Fruit fly (Drosophila melanogaster) S2 (cell line): ENCODE data around the gene CG5388.

Experiments
- CG8478 ChIP-seq: fragments of >200 bp; optimal IDR thresholded peaks from 2 replicates; lab custom pipeline; 2018
- CTCF ChIP-seq, 2 experiments: fragments of >200 bp; optimal IDR thresholded peaks; 2 replicates each; lab custom pipeline; 2018

Gene CG5388

DNA sequence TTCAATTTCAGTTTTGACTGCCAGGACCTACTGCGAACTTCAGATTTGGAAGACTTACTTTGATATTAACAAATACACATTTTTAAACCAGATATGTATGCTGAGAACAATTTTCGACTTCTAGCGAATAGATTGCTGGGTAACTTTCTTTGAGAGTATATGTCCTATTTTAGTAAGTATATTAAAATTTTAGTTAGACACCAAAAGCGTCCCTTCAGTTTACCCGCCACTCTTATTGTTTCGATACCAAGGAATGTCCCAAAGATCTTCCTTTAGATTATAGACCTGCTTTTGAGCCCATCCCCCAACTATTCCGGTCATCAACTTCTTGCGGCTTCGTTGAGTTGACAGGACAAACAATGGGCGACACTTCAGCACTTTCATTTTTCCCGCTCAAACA, at the start of gene CG5388:
Gene CG5388 (minus strand): TSS at position 101 of the 400 bp plus-strand sequence.
- TF ChIP-seq CTCF (optimal IDR thresholded peaks at IDR 0.05; lab: Kevin White, UChicago) (no peak), CG8478 (no peak)

DNA sequence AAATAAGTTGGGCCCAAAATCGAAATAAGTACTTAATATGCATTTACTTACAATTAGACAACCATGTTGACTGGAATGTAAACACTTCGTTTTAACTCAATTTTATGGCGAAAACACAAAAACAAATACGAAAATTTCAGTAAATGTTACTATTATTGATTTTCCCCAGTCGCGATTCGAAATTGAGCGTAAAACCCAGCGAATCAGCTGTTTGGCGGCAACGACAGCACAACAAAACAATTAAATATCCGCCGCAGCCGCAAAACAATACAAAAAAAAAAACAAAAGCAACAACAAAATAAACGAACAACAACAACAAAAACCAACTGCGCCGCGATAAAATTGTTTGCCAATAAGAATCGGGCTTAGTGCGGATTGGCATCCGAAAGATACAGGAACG, 49.5 kb upstream of the CG5388 start, which contains the start of the genes CAH8 and CG7059:
Gene CAH8 (minus strand): TSS at position 101 of the 400 bp plus-strand sequence.
Gene CG7059 (plus strand): TSS at position 167 of the 400 bp plus-strand sequence.
- TF ChIP-seq CTCF (optimal IDR thresholded peaks at IDR 0.05; lab: Kevin White, UChicago) (no peak), CG8478 (no peak)

DNA sequence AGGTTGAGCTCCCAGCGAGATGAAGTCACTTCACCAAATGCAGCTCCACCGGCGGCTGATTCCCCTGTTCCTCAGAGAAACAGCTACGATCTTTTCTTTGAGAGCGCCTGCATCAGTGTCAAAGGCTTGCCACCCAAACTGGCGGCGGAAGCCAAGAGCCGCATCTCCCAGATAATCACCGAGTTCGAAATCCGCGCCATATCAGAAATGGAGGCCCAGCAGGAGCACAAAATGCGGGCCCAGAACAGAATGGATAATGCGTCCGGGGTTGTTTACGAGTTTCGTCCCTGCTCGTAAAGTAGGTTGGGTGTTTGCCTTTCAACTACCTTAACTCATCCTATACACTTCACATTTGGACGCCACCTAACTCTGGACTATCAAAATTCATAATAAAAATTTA, 41.6 kb upstream of the CG5388 start, which contains the start of gene Gpdh3:
Gene Gpdh3 (plus strand): TSS at position 301 of the 400 bp plus-strand sequence.
- TF ChIP-seq CG8478 (no peak), CTCF (optimal IDR thresholded peaks at IDR 0.05; lab: Kevin White, UChicago) (no peak)

DNA sequence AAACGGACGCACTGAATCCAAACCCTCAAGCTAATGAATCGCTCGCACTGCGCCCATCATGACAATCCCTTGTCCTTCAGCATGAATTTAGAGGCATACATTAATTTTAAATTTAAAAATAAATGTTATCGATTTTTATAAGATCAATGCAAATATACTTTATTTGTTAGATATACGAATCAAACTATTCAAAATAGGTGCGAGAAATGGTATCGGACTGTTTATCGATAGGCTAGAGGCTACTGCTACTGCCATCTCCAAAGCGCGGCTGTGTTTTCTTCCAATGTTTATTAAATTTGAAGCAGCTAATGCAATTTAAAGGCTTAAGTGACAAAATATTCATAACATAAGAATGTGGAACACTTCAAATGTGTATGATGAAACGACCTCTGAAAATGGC, 41.0 kb upstream of the CG5388 start, which contains the start of gene CG43342:
Gene CG43342 (plus strand): TSS at position 264 of the 400 bp plus-strand sequence.
- TF ChIP-seq CG8478: no peak
- no peak for TF ChIP-seq CTCF (optimal IDR thresholded peaks at IDR 0.05; lab: Kevin White, UChicago)

DNA sequence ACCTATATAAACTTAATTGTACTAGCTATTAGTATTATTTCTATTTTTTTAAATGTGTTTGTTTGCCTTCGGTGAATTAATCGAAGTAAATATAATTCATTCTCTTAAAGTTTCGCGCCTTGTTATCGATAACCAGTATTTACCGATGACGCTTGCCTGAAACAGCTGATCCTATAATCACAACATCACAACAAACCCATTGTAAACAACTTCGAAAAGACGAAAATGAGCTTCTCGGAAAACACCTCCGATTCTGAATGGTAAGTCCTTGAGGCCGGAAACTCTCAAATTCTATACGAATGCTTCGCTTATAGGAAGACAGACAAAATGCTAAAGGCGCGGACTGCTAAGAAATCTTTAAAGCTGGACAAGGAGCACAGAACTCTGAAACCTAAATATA, 39.8 kb upstream of the CG5388 start, which contains the start of gene CG34149:
Gene CG34149 (plus strand): TSS at position 187 of the 400 bp plus-strand sequence.
- no peak for TF ChIP-seq CTCF (optimal IDR thresholded peaks at IDR 0.05; lab: Kevin White, UChicago)
- no peak for TF ChIP-seq CG8478

DNA sequence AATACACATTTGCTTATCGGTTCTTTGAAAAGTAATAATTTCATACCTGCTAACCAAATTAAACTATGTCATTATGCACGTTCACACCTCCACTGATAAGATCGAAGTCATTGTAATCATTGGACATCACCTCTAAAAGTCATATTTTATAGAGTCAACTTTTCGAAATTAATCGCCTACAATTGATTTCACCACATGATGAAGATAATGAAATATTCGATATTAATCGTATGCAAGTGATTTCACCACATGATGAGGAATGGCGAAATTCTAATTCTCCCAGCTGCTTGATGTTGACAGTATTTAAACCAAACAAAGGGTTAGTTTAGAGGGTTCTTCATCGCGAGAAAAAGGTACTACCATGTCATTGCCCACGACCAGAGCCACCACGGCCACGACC, 35.6 kb upstream of the CG5388 start, which contains the start of gene CG18596:
Gene CG18596 (plus strand): TSS at position 250 of the 400 bp plus-strand sequence.
- TF ChIP-seq CTCF (optimal IDR thresholded peaks at IDR 0.05; lab: Kevin White, UChicago) (no peak), CG8478 (no peak)

DNA sequence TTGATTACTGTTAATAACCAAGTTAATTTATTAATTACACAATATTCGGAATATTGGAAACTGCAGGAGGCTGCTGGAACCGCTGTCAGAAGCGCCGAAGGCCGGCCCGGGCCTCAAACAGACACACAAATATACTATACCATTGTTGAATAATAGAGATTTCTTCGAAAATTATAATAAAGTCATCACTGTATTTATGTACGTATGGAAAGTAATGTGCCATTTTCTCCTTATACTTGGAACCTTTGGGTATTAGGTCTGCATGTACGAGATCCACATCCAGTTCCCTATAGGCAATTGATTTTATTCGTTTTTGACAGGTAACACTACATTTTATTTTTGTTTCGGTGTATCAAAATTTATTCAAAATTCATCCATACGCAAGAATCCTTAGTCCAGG, 32.4 kb upstream of the CG5388 start, which contains the start of gene CG7069:
Gene CG7069 (plus strand): TSS at position 301 of the 400 bp plus-strand sequence.
- TF ChIP-seq CG8478 (no peak), CTCF (optimal IDR thresholded peaks at IDR 0.05; lab: Kevin White, UChicago) (no peak)

DNA sequence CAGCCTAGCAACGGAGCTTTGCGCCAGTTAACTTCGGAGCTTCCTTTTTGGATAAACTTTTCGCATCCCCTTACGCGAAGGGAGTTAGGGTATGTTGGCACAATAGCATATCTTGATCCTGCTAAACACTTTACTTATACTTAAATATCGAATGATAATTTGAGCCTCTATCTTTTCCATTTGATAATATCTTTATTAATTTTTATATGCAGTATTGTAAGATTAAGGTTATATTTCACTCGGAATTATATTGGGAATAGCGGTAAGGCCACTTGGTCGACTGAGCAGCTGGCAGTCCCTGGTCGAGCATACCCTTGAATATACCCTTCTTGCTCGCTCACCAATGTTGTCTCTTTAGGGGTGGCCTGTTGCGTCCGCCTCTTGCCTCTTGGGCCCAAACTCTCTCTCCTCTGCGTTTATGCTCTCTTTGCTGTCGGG, 28.7 kb upstream of the CG5388 start:
- TF ChIP-seq CG8478 (no peak), CTCF (optimal IDR thresholded peaks at IDR 0.05; lab: Kevin White, UChicago) (no peak)

DNA sequence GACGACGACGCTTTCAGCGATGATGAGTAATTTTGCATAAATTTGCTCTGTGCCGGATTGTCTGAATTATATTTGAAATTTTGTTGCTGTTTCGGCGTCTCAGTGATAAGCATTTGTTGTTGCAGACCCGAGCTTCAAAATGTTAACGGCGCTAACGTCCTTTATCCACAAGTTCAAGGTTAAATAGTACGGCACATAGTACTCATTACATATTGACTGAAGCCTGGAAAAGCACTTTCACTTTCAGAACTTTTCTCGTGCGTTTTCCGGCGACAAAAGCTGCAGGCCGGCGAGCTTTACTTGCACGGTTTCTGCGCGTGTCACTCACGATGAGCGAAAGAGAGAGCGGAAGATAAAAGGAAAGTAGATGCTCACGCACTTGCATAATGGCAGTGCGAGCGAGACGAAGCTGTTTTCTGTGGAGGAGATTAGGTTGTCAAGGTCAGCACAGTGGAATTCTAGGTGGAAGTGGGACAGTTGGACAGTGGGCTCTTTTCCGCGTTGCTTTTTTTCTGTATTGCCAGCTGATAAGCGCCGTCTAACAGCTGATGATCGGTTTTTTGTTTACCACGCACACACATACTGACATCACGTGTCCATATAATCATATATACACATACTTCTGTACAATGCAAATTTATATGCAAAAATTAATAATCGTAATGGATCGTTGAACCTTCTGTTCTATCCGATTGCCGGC, 28.1 kb upstream of the CG5388 start:
- TF ChIP-seq CG8478 (no peak), CTCF (optimal IDR thresholded peaks at IDR 0.05; lab: Kevin White, UChicago) (no peak)

DNA sequence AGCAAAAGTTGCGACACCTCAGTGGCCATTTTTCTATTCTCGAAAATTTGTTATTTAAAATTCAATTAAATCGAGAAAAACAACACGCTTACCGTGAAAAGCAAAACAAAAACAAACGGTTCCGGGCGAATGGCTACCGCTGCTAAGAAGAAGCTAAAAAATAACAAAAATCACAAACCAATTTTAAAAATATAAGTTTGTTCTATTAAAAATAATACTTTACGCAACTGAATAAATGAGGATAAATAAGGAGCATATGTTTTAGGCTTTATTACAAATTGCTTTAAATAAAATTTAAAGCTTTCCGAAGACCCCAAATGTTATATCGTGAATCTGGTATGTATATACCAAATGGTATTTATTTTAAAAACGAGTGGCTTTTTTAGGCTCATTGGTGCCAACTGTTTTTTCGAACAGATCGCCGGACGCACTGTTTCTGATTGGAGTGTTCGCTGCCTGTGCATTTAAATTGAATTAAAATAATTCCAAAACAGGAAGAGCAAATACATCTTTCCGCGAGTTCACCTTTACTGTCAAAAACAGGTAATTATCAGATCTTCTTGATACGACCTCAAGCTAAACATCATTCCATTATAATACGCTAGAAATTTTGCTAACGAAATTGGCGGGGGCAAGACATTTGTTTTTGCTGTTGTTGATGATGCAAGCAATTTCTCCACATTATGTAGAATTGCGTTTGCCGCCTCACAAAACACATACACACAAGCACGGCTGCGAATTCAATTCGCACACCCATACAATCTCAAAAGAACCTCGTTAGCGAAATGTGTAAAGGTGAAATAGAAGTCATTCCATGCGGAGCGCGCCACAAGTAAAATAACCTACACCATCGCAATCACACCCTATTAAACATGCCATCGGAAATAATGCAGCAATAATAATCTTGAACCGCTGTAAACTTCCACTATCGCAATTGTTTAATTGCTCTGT, 27.3 kb upstream of the CG5388 start, which contains the start of the genes Polr3F and PyK:
Gene Polr3F (minus strand): TSS at position 248 of the 951 bp plus-strand sequence.
Gene PyK (plus strand): TSS at position 411 of the 951 bp plus-strand sequence.
- no peak for TF ChIP-seq CTCF (optimal IDR thresholded peaks at IDR 0.05; lab: Kevin White, UChicago)
- TF ChIP-seq CG8478: no peak

DNA sequence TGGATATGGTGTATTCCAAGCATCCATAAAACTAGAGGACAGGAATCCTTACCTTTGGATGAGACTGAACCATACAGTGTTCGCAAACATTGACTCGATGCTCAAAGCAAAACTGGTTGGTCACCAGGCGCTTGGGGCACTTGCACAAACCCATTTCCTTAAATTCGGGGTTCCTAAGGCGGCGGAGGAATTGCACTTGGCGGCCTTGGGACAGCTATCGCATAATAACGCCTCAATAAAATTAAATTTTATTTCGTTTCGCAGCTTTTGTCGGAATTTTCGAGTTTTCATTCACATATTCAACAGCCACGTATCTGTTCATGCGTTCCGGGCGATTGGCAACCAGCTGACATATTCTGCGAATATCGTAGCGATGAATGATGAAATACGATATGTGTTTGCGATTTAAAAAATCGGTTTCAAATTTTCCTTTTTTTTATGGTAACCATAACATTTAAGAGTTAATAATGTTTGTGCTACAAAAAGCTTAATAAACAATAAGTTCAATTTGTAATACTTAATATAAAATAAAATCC, 25.6 kb upstream of the CG5388 start, which contains the start of gene CG5382:
Gene CG5382 (minus strand): TSS at position 324 of the 536 bp plus-strand sequence.
- TF ChIP-seq CTCF (optimal IDR thresholded peaks at IDR 0.05; lab: Kevin White, UChicago) (no peak), CG8478 (no peak)

DNA sequence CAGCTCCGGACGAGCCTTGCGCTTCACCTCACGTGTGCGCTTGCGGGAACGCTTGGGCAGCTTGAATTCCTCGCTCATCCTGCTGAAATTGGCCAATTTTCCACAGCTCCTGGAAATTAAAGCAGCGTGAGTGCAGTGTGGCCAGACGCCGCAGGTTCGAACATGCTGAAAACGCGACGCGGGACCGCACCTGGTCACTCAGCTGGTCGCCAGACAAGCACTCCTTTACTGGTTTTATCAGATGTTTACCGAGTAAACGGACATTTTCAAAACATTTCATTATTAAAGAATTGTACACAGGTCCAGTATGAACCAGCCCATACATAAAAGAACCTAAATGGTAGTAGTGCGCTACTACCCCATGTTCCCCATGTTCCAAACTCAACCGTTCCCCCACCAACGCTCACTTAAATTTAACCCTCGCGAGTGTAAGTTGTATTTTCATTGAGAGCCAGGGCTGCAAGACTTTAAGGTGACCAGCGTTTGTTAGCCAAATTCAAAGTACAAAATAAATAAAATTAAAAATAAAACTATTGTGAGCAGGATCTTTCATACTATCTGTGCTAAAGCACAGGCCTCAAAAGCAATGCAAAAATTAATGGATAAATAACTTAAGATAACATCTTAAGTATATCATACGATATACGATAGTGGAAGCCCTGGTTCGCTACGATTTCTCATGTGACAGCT, 22.3 kb upstream of the CG5388 start, which contains the start of the genes JMJD6, CG7071 and Muted:
Gene JMJD6 (minus strand): TSS at position 154 of the 690 bp plus-strand sequence.
Gene CG7071 (plus strand): TSS at position 403 of the 690 bp plus-strand sequence.
Gene Muted (plus strand): TSS at position 403 of the 690 bp plus-strand sequence.
- no peak for TF ChIP-seq CG8478
- peak in 1 of 2 experiments; percentile 32 for TF ChIP-seq CTCF (optimal IDR thresholded peaks at IDR 0.05; lab: Kevin White, UChicago)

DNA sequence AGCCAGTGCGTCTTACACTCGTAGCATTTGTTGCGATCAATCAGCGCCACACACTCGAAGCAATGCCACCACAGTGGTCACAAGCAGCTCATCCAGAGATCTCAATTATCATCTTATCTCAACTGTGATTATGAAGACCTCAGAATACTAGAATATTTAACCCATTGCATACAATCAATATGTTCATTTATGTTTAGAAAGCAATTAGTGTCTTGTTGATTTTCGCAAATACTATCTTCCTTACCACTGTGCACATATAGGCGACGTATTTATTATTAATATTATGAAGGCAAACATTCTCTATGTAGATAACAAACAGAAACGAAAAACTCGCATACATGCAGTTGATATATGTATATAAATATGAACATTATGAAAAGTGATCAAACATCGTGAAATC, 18.7 kb upstream of the CG5388 start:
- no peak for TF ChIP-seq CTCF (optimal IDR thresholded peaks at IDR 0.05; lab: Kevin White, UChicago)
- no peak for TF ChIP-seq CG8478

DNA sequence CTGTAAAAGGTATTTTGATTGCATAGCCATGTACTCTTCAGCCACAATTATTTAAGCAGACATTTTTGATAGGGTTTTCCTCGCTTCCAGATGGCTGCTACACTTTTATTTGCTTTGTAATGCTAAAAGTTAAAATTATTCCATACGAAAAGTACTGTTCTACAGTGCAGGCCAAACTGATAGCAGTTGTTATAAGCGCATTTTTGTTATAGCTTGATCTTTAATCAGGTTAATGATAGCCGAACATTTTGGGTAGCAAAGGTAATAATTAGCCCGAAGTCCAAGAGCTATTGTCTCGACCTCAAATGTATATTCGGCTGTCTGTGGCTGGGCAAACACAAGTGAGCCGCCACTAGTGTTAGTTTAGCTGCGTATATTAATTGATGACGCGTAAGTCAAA, 17.8 kb upstream of the CG5388 start:
- TF ChIP-seq CTCF (optimal IDR thresholded peaks at IDR 0.05; lab: Kevin White, UChicago): no peak
- no peak for TF ChIP-seq CG8478
